Fruit fly (Drosophila melanogaster) whole organism: ENCODE results near the gene Atg16.

ENCODE experiments used
- CG8478 ChIP-seq: fragments of >200 bp; optimal IDR thresholded peaks from 2 replicates; lab custom pipeline; 2018; ENCODE audit warnings: inconsistent platforms
- Dll ChIP-seq: fragments of >200 bp; optimal IDR thresholded peaks from 2 replicates; lab custom pipeline; 2017
- EcR ChIP-seq, 2 experiments: fragments of >200 bp; optimal IDR thresholded peaks; 2 replicates each; lab custom pipeline; 2017; ENCODE audit warnings: missing biosample characterization in 2 of 2, missing genetic modification characterization in 2 of 2, missing genetic modification reagents in 2 of 2
- pan ChIP-seq: fragments of >200 bp; optimal IDR thresholded peaks from 2 replicates; lab custom pipeline; 2017
- psq ChIP-seq: fragments of >200 bp; optimal IDR thresholded peaks from 2 replicates; lab custom pipeline; 2017
- usp ChIP-seq: fragments of >200 bp; optimal IDR thresholded peaks from 2 replicates; lab custom pipeline; 2017; ENCODE audit warnings: missing biosample characterization, missing genetic modification characterization, mixed read lengths

Atg16 gene

dm6 chr3R:29818434-29819268 is 16.2 kb downstream of the Atg16 start, which contains the start of gene neo:
neo (plus strand) TSS chr3R:29819131.
- no peak for TF ChIP-seq psq (lab: Kevin White, UChicago)
- TF ChIP-seq Dll (lab: Kevin White, UChicago): peak; percentile 16

DNA sequence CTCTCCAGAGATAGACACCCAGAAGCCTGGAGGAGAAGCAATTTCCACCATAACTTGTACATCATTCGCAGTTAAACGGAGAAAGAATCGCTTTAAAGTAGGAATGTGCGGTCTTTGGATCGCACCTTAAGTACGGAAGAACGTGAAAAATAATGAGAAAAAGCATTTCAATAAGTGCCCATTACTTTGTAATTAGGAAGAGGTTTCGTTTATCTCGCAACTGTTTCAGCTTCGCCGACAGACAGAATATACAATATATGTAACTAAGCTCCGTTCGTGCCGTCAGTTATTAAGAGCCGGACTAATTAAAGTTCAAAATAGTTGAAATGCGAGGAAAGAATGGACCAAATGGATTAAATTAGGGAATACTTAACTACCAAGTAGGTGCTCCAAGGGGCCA is 17.2 kb downstream of the Atg16 start, which contains the start of gene CG7829:
CG7829 (minus strand) TSS at position 101 of the 400 bp plus-strand sequence.
- TF ChIP-seq Dll (lab: Kevin White, UChicago) (no peak), pan (lab: Kevin White, UChicago) (no peak), psq (lab: Kevin White, UChicago) (no peak), EcR (GFP tag; optimal IDR thresholded peaks at IDR 0.05; lab: Kevin White, UChicago) (no peak), CG8478 (lab: Kevin White, UChicago) (no peak), usp (GFP tag; lab: Kevin White, UChicago) (no peak)

dm6 chr3R:29816266-29816665 is 18.6 kb downstream of the Atg16 start, which contains the start of gene Vps16B:
Vps16B (minus strand) TSS chr3R:29816451.
- TF ChIP-seq pan (lab: Kevin White, UChicago) (no peak), EcR (GFP tag; optimal IDR thresholded peaks at IDR 0.05; lab: Kevin White, UChicago) (no peak), CG8478 (lab: Kevin White, UChicago) (no peak), usp (GFP tag; lab: Kevin White, UChicago) (no peak), psq (lab: Kevin White, UChicago) (no peak), Dll (lab: Kevin White, UChicago) (no peak)

DNA sequence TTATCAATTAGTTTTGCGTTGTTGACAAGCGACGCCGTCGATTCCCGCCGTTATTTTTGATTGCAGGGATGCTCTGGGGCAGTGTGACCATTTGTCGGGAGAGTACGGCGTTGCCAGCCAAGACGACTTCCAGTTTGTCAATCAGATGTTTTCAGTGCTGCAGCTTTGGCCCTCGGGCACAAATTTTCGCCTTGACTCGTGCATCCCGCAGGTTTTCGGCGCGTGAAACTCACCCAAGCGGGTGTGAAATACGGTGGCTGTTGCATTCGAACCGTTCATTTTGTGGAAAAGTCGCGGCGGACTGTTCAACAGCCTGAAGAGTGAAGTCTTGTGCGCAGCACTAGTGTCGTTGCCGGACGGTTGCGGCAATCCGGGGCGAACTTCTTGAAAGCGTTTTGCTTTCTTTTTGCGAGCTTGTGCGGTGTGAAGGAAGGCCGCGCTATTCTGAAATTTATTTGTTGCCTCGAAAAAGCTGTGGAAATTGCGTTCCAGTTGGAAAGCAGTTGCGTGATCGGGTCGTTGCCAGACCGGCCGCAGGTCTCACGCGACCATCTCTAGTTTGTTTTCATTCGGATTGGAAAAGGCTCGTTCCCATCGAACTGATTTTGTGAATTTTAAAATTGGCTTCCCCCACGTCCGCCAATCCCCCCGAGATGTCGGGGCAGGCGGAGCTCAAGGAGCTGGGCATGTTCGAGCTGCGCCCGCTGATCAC is 28.1 kb downstream of the Atg16 start, which contains the start of the genes ca and ncd:
ca (plus strand) TSS at position 130 of the 712 bp plus-strand sequence.
ncd (minus strand) TSS at position 446 of the 712 bp plus-strand sequence.
- TF ChIP-seq psq (lab: Kevin White, UChicago) (no peak), pan (lab: Kevin White, UChicago) (no peak), EcR (GFP tag; optimal IDR thresholded peaks at IDR 0.05; lab: Kevin White, UChicago) (no peak), CG8478 (lab: Kevin White, UChicago) (no peak), Dll (lab: Kevin White, UChicago) (no peak), usp (GFP tag; lab: Kevin White, UChicago) (no peak)

DNA sequence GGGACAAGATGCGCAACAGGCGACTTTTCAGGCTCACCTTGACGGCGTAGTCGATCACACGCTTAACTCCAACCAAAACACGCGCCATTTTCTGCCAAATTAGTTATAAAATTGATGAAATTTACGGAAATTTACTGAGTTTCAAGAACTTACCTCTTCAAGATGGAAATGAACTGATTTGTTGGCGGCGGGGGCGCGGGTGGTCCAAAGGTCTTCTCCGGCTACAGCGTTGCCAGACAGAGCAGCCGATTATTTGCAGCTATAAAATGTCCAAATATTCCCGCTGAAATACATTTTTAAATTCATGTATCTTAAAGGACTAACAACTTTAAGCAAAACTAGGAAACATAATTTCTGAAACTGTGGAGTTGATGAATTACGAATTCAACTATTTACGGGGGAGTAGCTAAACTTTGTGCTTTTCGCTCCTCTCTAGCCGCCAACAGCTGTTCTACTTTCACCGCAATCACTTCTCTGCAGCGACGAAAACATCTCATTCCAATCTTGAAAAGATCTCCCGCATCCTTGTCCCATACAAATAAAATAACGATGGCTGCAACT is 32.1 kb downstream of the Atg16 start, which contains the start of the genes Etfb and CG7789:
Etfb (minus strand) TSS at position 193 of the 561 bp plus-strand sequence.
CG7789 (plus strand) TSS at position 444 of the 561 bp plus-strand sequence.
- no peak for TF ChIP-seq psq (lab: Kevin White, UChicago)
- TF ChIP-seq usp (GFP tag; lab: Kevin White, UChicago): no peak
- no peak for TF ChIP-seq pan (lab: Kevin White, UChicago)
- TF ChIP-seq Dll (lab: Kevin White, UChicago): no peak
- no peak for TF ChIP-seq CG8478 (lab: Kevin White, UChicago)

DNA sequence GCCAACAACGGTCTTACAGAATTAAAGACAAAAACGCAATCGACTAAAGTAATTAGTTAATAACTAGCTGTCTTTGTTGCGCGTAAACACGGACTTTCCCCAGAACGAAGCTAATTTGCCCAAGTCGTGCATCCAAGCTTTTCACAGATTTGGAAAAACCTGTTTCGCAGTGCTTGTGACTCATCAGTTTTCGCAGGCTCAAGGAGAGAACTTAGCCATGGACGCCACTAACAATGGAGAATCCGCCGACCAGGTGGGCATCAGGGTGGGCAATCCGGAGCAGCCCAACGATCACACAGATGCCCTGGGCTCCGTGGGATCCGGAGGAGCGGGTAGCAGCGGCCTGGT is 35.2 kb downstream of the Atg16 start:
- no peak for TF ChIP-seq pan (lab: Kevin White, UChicago)
- TF ChIP-seq Dll (lab: Kevin White, UChicago): no peak
- TF ChIP-seq EcR (GFP tag; optimal IDR thresholded peaks at IDR 0.05; lab: Kevin White, UChicago): no peak
- no peak for TF ChIP-seq psq (lab: Kevin White, UChicago)
- TF ChIP-seq CG8478 (lab: Kevin White, UChicago): no peak

DNA sequence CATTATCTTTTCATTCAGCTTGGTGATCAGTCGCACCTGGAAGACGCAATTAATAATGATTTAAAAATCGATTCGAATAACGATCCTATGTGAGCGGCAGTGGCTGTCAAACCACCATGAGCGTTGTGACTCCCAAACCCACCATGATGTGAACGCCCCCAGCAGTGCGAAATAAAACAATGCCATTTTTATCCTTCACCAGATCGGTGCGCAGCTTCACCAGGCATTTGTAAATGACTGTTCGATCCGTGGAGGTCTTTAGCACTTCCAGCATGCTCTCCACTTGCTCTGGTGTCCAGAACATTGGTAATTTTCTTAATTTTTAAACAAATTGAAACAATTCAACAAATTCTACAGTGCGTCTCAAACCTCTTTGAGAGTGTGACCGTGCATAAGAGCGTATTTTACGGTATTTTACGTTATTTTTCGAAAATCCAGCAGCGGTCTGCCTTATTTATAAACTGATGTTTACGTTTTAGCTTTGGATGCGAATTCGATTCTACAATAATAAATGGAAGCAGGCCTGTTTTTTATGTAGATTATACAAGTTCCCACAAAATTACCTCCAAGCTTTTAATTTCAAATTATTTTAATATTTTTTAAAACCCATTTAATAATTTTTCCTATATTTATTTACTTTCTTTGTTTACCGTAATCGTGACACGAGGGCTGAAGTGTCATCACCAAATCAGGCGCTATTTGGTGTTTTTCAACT is 35.8 kb downstream of the Atg16 start, which contains the start of the genes Rnb and Drice:
Rnb (minus strand) TSS at position 389 of the 715 bp plus-strand sequence.
Drice (plus strand) TSS at position 693 of the 715 bp plus-strand sequence.
- TF ChIP-seq EcR (GFP tag; optimal IDR thresholded peaks at IDR 0.05; lab: Kevin White, UChicago): no peak
- no peak for TF ChIP-seq Dll (lab: Kevin White, UChicago)
- TF ChIP-seq pan (lab: Kevin White, UChicago): no peak
- no peak for TF ChIP-seq psq (lab: Kevin White, UChicago)
- no peak for TF ChIP-seq CG8478 (lab: Kevin White, UChicago)
- TF ChIP-seq usp (GFP tag; lab: Kevin White, UChicago): no peak

- TF ChIP-seq Dll (lab: Kevin White, UChicago) (no peak), usp (GFP tag; lab: Kevin White, UChicago) (no peak), CG8478 (lab: Kevin White, UChicago) (no peak), EcR (GFP tag; optimal IDR thresholded peaks at IDR 0.05; lab: Kevin White, UChicago) (no peak), pan (lab: Kevin White, UChicago) (no peak), psq (lab: Kevin White, UChicago) (no peak)
Observed at dm6 chr3R:29797183-29797582, 37.7 kb downstream of the Atg16 start.

dm6 chr3R:29794161-29794882 is 40.6 kb downstream of the Atg16 start, which contains the start of gene sro:
sro (plus strand) TSS chr3R:29794597.
- no peak for TF ChIP-seq Dll (lab: Kevin White, UChicago)
- TF ChIP-seq EcR (GFP tag; optimal IDR thresholded peaks at IDR 0.05; lab: Kevin White, UChicago): no peak
- no peak for TF ChIP-seq pan (lab: Kevin White, UChicago)
- TF ChIP-seq usp (GFP tag; lab: Kevin White, UChicago): no peak
- no peak for TF ChIP-seq CG8478 (lab: Kevin White, UChicago)
- no peak for TF ChIP-seq psq (lab: Kevin White, UChicago)
